Worm (Caenorhabditis elegans): ENCODE data around the gene C47E12.13.

The C47E12.13 gene

DNA sequence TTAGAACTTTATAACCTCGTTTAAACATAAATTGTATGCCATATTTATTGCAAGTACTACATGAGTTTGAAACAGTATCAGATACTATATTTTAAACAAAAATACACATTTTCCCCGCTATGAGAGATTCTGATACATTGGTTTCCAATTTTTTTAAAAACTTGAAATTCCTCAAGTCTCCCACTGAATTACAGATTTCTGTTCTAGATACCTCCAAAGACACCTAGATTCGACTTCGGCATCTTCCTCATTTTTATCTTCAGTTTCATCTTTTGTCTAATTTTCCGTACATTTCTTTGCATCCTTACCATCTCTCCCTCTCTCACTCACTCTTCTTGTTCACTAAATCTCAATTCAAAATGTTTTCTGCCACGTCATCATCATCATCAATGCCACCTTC is 42.7 kb downstream of the C47E12.13 start, which contains the start of gene T13H10.2:
TSS of gene T13H10.2 (plus strand) at position 301 of the 400 bp plus-strand sequence.
- TF ChIP-seq hmg-1.1 (GFP tag; IDR thresholded peaks at IDR 0.05), result no peak
- TF ChIP-seq lin-29 (GFP tag; IDR thresholded peaks at IDR 0.05), result no peak
- no peak for TF ChIP-seq lin-38 (GFP tag; IDR thresholded peaks at IDR 0.05)
- no peak for TF ChIP-seq zfp-3 (GFP tag; conservative IDR thresholded peaks at IDR 0.05)
- no peak for TF ChIP-seq attf-4 (tag; optimal IDR thresholded peaks at IDR 0.05)
- TF ChIP-seq dmd-8 (GFP tag; IDR thresholded peaks at IDR 0.05), result no peak
- no peak for TF ChIP-seq duxl-1 (tag; optimal IDR thresholded peaks at IDR 0.05; ENCODE audit: poor library complexity)
- no peak for TF ChIP-seq lin-39 (tag; optimal IDR thresholded peaks at IDR 0.05)
- TF ChIP-seq tag-97 (GFP tag; IDR thresholded peaks at IDR 0.05), result no peak
- TF ChIP-seq tra-1 (GFP tag; IDR thresholded peaks at IDR 0.05), result no peak
- no peak for TF ChIP-seq vab-7 (GFP tag; IDR thresholded peaks at IDR 0.05)
- no peak for TF ChIP-seq hlh-11 (tag; optimal IDR thresholded peaks at IDR 0.05)
- TF ChIP-seq spr-1 (tag; optimal IDR thresholded peaks at IDR 0.05), result no peak
- TF ChIP-seq mxl-2 (GFP tag; conservative IDR thresholded peaks at IDR 0.05), result no peak
- no peak for TF ChIP-seq ceh-20 (GFP tag; IDR thresholded peaks at IDR 0.05)
- no peak for TF ChIP-seq T26A8.4 (GFP tag; IDR thresholded peaks at IDR 0.05)
- TF ChIP-seq spr-3 (GFP tag; optimal IDR thresholded peaks at IDR 0.05), result no peak
